Worm (Caenorhabditis elegans): ENCODE measurements around the gene tat-4.

The tat-4 gene

ce11 chrII:6246054-6246453 lies 2.0 kb upstream of the tat-4 start, which contains the start of gene lelo-1:
lelo-1 (plus strand) TSS chrII:6246354.
- TF ChIP-seq efl-1 (optimal IDR thresholded peaks at IDR 0.05) (no peak), efl-1 (GFP tag; optimal IDR thresholded peaks at IDR 0.05 in 1 of 2) (peak in 1 of 2 experiments; percentile 30), nhr-12 (tag; optimal IDR thresholded peaks at IDR 0.05) (no peak)

ce11 chrII:6245199-6245702 lies 1.2 kb upstream of the tat-4 start, which contains the start of gene blos-4:
blos-4 (plus strand) TSS chrII:6245249.
- TF ChIP-seq nhr-47 (tag; optimal IDR thresholded peaks at IDR 0.05): no peak
- TF ChIP-seq nhr-71 (tag; optimal IDR thresholded peaks at IDR 0.05): no peak
- no peak for TF ChIP-seq xbp-1 (tag; optimal IDR thresholded peaks at IDR 0.05)
- no peak for TF ChIP-seq hlh-4 (tag; optimal IDR thresholded peaks at IDR 0.05)
- no peak for TF ChIP-seq swsn-7 (tag; optimal IDR thresholded peaks at IDR 0.05)
- no peak for TF ChIP-seq zag-1 (tag; optimal IDR thresholded peaks at IDR 0.05)
- TF ChIP-seq nhr-28 (tag; optimal IDR thresholded peaks at IDR 0.05): no peak
- no peak for TF ChIP-seq hpl-2 (GFP tag; optimal IDR thresholded peaks at IDR 0.05)
- TF ChIP-seq blmp-1 (tag; optimal IDR thresholded peaks at IDR 0.05): peak; percentile 1
- TF ChIP-seq sup-37 (GFP tag; optimal IDR thresholded peaks at IDR 0.05): no peak
- no peak for TF ChIP-seq ets-5 (GFP tag; IDR thresholded peaks at IDR 0.05)
- TF ChIP-seq pax-3 (tag; optimal IDR thresholded peaks at IDR 0.05): no peak
- no peak for TF ChIP-seq lir-3 (tag; optimal IDR thresholded peaks at IDR 0.05; ENCODE audit: poor library complexity)
- no peak for TF ChIP-seq nhr-85 (tag)
- TF ChIP-seq unc-98 (GFP tag; IDR thresholded peaks at IDR 0.05): no peak
- no peak for TF ChIP-seq ceh-90 (tag; optimal IDR thresholded peaks at IDR 0.05)
- no peak for TF ChIP-seq lin-39 (tag; optimal IDR thresholded peaks at IDR 0.05)
- peak in 1 of 2 experiments; percentile 30 for TF ChIP-seq lsy-2 (tag; optimal IDR thresholded peaks at IDR 0.05)
- TF ChIP-seq dpl-1 (GFP tag; optimal IDR thresholded peaks at IDR 0.05): peak; percentile 19 to 80 (median 67)
- no peak for TF ChIP-seq isw-1 (GFP tag; IDR thresholded peaks at IDR 0.05)
- TF ChIP-seq ces-1 (GFP tag; optimal IDR thresholded peaks at IDR 0.05): no peak
- no peak for TF ChIP-seq unc-62 (GFP tag; optimal IDR thresholded peaks at IDR 0.05)
- TF ChIP-seq ztf-11 (tag; optimal IDR thresholded peaks at IDR 0.05): no peak
- TF ChIP-seq lin-35 (GFP tag; optimal IDR thresholded peaks at IDR 0.05): peak; percentile 37 to 90
- no peak for TF ChIP-seq ama-1 (optimal IDR thresholded peaks at IDR 0.05)
- TF ChIP-seq elt-3 (tag; optimal IDR thresholded peaks at IDR 0.05): no peak
- TF ChIP-seq ceh-82 (tag; optimal IDR thresholded peaks at IDR 0.05): no peak
- TF ChIP-seq F16B12.6 (tag; optimal IDR thresholded peaks at IDR 0.05): no peak
- no peak for TF ChIP-seq pqm-1 (tag; optimal IDR thresholded peaks at IDR 0.05)
- no peak for TF ChIP-seq nhr-20 (tag; optimal IDR thresholded peaks at IDR 0.05)
- no peak for TF ChIP-seq skn-1 (tag; optimal IDR thresholded peaks at IDR 0.05)
- no peak for TF ChIP-seq nhr-90 (tag; optimal IDR thresholded peaks at IDR 0.05; ENCODE audit: poor library complexity)
- no peak for TF ChIP-seq nhr-84 (tag; optimal IDR thresholded peaks at IDR 0.05)
- TF ChIP-seq Y116A8C.19 (tag; optimal IDR thresholded peaks at IDR 0.05; ENCODE audit: borderline replicate concordance): no peak
- no peak for TF ChIP-seq unc-86 (tag; optimal IDR thresholded peaks at IDR 0.05)
- no peak for TF ChIP-seq zip-4 (GFP tag; optimal IDR thresholded peaks at IDR 0.05)
- no peak for TF ChIP-seq C04F5.9 (tag; optimal IDR thresholded peaks at IDR 0.05)
- no peak for TF ChIP-seq mep-1 (tag; optimal IDR thresholded peaks at IDR 0.05)
- peak in 1 of 2 experiments; percentile 71 for TF ChIP-seq efl-1 (optimal IDR thresholded peaks at IDR 0.05)
- TF ChIP-seq efl-1 (GFP tag; optimal IDR thresholded peaks at IDR 0.05 in 1 of 2): peak; percentile 78 to 97
- no peak for TF ChIP-seq lin-15B (tag; optimal IDR thresholded peaks at IDR 0.05)
- TF ChIP-seq snpc-4 (tag; optimal IDR thresholded peaks at IDR 0.05): no peak
- TF ChIP-seq lin-13 (GFP tag; optimal IDR thresholded peaks at IDR 0.05): no peak

All from whole organism, L1 larva.